Fruit fly (Drosophila melanogaster) whole organism, embryonic: ENCODE results near the gene CG5445.
A peak's percentile ranks its signal among the peaks of the same experiment; 100 is the strongest.

Source experiments
- Aef1 ChIP-seq: fragments of 200-800 bp; sonication (Bioruptor generic); IDR thresholded peaks from 3 replicates; pipeline ENCODE4 v1.3.6; 2022; ENCODE audit warnings: missing biosample characterization, missing genetic modification characterization
- Bdp1 ChIP-seq: fragments of 200-800 bp; sonication (Bioruptor generic); optimal IDR thresholded peaks from 3 replicates; lab custom pipeline; 2016; ENCODE audit warnings: missing biosample characterization, missing genetic modification characterization
- Blimp-1 ChIP-seq: fragments of 200-800 bp; sonication (Bioruptor generic); optimal IDR thresholded peaks from 3 replicates; lab custom pipeline; 2018; ENCODE audit warnings: missing biosample characterization, missing genetic modification characterization, mild to moderate bottlenecking, moderate library complexity, missing genetic modification reagents
- CG10462 ChIP-seq: fragments of 200-800 bp; sonication (Bioruptor generic); optimal IDR thresholded peaks from 2 replicates; lab custom pipeline; 2016; ENCODE audit warnings: missing biosample characterization, missing genetic modification characterization
- CG11723 ChIP-seq: fragments of 200-800 bp; sonication (Bioruptor generic); optimal IDR thresholded peaks from 2 replicates; lab custom pipeline; 2017; ENCODE audit warnings: missing biosample characterization, mild to moderate bottlenecking, missing genetic modification characterization
- CG12104 ChIP-seq: fragments of 200-800 bp; sonication (Bioruptor generic); optimal IDR thresholded peaks from 3 replicates; lab custom pipeline; 2016; ENCODE audit warnings: missing biosample characterization, missing genetic modification characterization
- CG12659 ChIP-seq: fragments of 200-800 bp; sonication (Bioruptor generic); optimal IDR thresholded peaks from 3 replicates; lab custom pipeline; 2017; ENCODE audit warnings: mild to moderate bottlenecking, missing biosample characterization, missing genetic modification reagents, missing genetic modification characterization
- CG15073 ChIP-seq: fragments of 200-800 bp; sonication (Bioruptor generic); optimal IDR thresholded peaks from 2 replicates; lab custom pipeline; 2016; ENCODE audit warnings: missing biosample characterization, missing genetic modification characterization
- CG15696 ChIP-seq: fragments of 200-800 bp; sonication (Bioruptor generic); optimal IDR thresholded peaks from 2 replicates; lab custom pipeline; 2019; ENCODE audit warnings: missing biosample characterization, mild to moderate bottlenecking, missing genetic modification characterization, moderate library complexity
- CG1832 ChIP-seq: fragments of 200-800 bp; sonication (Bioruptor generic); optimal IDR thresholded peaks from 2 replicates; lab custom pipeline; 2017; ENCODE audit warnings: missing biosample characterization, mild to moderate bottlenecking, missing genetic modification characterization, inconsistent platforms
- CG18599 ChIP-seq: fragments of 200-800 bp; sonication (Bioruptor generic); optimal IDR thresholded peaks from 3 replicates; lab custom pipeline; 2017; ENCODE audit warnings: missing biosample characterization, missing genetic modification characterization, mild to moderate bottlenecking, moderate library complexity, missing genetic modification reagents
- CG2129 ChIP-seq: fragments of 200-800 bp; sonication (Bioruptor generic); IDR thresholded peaks from 2 replicates; pipeline ENCODE4 v1.3.6; 2022; ENCODE audit warnings: missing biosample characterization, missing genetic modification characterization; ENCODE audit not compliant: partially characterized antibody
- CG32767 ChIP-seq: fragments of 200-800 bp; sonication (Bioruptor generic); IDR thresholded peaks from 2 replicates; pipeline ENCODE4 v1.3.6; 2022; ENCODE audit warnings: missing biosample characterization, missing genetic modification characterization
- CG32772 ChIP-seq: fragments of 200-800 bp; sonication (Bioruptor generic); IDR thresholded peaks from 2 replicates; pipeline ENCODE4 v1.3.6; 2022; ENCODE audit warnings: missing biosample characterization, missing genetic modification characterization
- CG3407 ChIP-seq: fragments of 200-800 bp; sonication (Bioruptor generic); optimal IDR thresholded peaks from 2 replicates; lab custom pipeline; 2018; ENCODE audit warnings: missing biosample characterization, mild to moderate bottlenecking, missing genetic modification characterization
- CG3838 ChIP-seq: fragments of 200-800 bp; sonication (Bioruptor generic); optimal IDR thresholded peaks from 3 replicates; lab custom pipeline; 2016; ENCODE audit warnings: missing biosample characterization, missing genetic modification characterization
- CG5245 ChIP-seq: fragments of 200-800 bp; sonication (Bioruptor generic); optimal IDR thresholded peaks from 3 replicates; lab custom pipeline; 2016; ENCODE audit warnings: missing biosample characterization, missing genetic modification characterization
- CG6654 ChIP-seq: fragments of 200-800 bp; sonication (Bioruptor generic); optimal IDR thresholded peaks from 2 replicates; lab custom pipeline; 2017; ENCODE audit warnings: missing biosample characterization, mild to moderate bottlenecking, missing genetic modification characterization
- CG7786 ChIP-seq: fragments of 200-800 bp; sonication (Bioruptor generic); optimal IDR thresholded peaks from 2 replicates; lab custom pipeline; 2016; ENCODE audit warnings: missing biosample characterization, missing genetic modification characterization
- CG7987 ChIP-seq: fragments of 200-800 bp; sonication (Bioruptor generic); optimal IDR thresholded peaks from 2 replicates; lab custom pipeline; 2018; ENCODE audit warnings: missing biosample characterization, mild to moderate bottlenecking, missing genetic modification characterization, moderate library complexity
- CG9876 ChIP-seq: fragments of 200-800 bp; sonication (Bioruptor generic); optimal IDR thresholded peaks from 2 replicates; lab custom pipeline; 2016; ENCODE audit warnings: missing biosample characterization, missing genetic modification characterization
- CrebB ChIP-seq: fragments of 200-800 bp; sonication (Bioruptor generic); optimal IDR thresholded peaks from 3 replicates; lab custom pipeline; 2018; ENCODE audit warnings: missing biosample characterization, mild to moderate bottlenecking, missing genetic modification characterization
- D19B ChIP-seq: fragments of 200-800 bp; sonication (Bioruptor generic); optimal IDR thresholded peaks from 2 replicates; lab custom pipeline; 2017; ENCODE audit warnings: missing biosample characterization, mild to moderate bottlenecking, missing genetic modification characterization
- Deaf1 ChIP-seq: fragments of 200-800 bp; optimal IDR thresholded peaks from 3 replicates; lab custom pipeline; 2019; ENCODE audit warnings: missing biosample characterization, mild to moderate bottlenecking, missing genetic modification characterization, moderate library complexity
- Fer2 ChIP-seq: fragments of 200-800 bp; sonication (Bioruptor generic); optimal IDR thresholded peaks from 2 replicates; lab custom pipeline; 2018; ENCODE audit warnings: missing biosample characterization, mild to moderate bottlenecking, missing genetic modification characterization, moderate library complexity
- Hr3 ChIP-seq: fragments of 200-800 bp; sonication (Bioruptor generic); optimal IDR thresholded peaks from 3 replicates; lab custom pipeline; 2016; ENCODE audit warnings: missing biosample characterization, missing genetic modification characterization
- Jarid2 ChIP-seq: fragments of 200-800 bp; sonication (Bioruptor generic); optimal IDR thresholded peaks from 3 replicates; lab custom pipeline; 2017; ENCODE audit warnings: mild to moderate bottlenecking, missing biosample characterization, missing genetic modification reagents, missing genetic modification characterization
- Kr ChIP-seq: fragments of 200-800 bp; sonication (Bioruptor generic); optimal IDR thresholded peaks from 2 replicates; lab custom pipeline; 2017; ENCODE audit warnings: missing biosample characterization, mild to moderate bottlenecking, missing genetic modification characterization
- MBD-R2 ChIP-seq: fragments of 200-800 bp; sonication (Bioruptor generic); IDR thresholded peaks from 2 replicates; pipeline ENCODE4 v1.3.6; 2022; ENCODE audit warnings: missing biosample characterization, missing genetic modification characterization
- Mes4 ChIP-seq: fragments of 200-800 bp; sonication (Bioruptor generic); optimal IDR thresholded peaks from 2 replicates; lab custom pipeline; 2016; ENCODE audit warnings: missing biosample characterization, missing genetic modification characterization
- NFAT ChIP-seq: fragments of 200-800 bp; sonication (Bioruptor generic); IDR thresholded peaks from 2 replicates; pipeline ENCODE4 v1.3.6; 2022; ENCODE audit warnings: missing biosample characterization, missing genetic modification characterization
- Poxn ChIP-seq: fragments of 200-800 bp; sonication (Bioruptor generic); IDR thresholded peaks from 2 replicates; pipeline ENCODE4 v1.3.6; 2022; ENCODE audit warnings: missing biosample characterization, missing genetic modification characterization
- Sin3A ChIP-seq: fragments of >200 bp; optimal IDR thresholded peaks from 2 replicates; lab custom pipeline; 2018
- Sox100B ChIP-seq: fragments of 200-800 bp; sonication (Bioruptor generic); optimal IDR thresholded peaks from 3 replicates; lab custom pipeline; 2018; ENCODE audit warnings: missing biosample characterization, mild to moderate bottlenecking, missing genetic modification characterization
- Sox102F ChIP-seq: fragments of 200-800 bp; sonication (Bioruptor generic); optimal IDR thresholded peaks from 2 replicates; lab custom pipeline; 2018; ENCODE audit warnings: missing biosample characterization, mild to moderate bottlenecking, missing genetic modification characterization, moderate library complexity
- Tbp ChIP-seq: fragments of >200 bp; optimal IDR thresholded peaks from 2 replicates; lab custom pipeline; 2018; ENCODE audit warnings: missing biosample characterization, missing genetic modification characterization
- YL-1 ChIP-seq: fragments of 200-800 bp; sonication (Bioruptor generic); optimal IDR thresholded peaks from 3 replicates; lab custom pipeline; 2017; ENCODE audit warnings: missing biosample characterization, mild to moderate bottlenecking, missing genetic modification characterization
- abd-A ChIP-seq: fragments of 200-800 bp; sonication (Bioruptor generic); optimal IDR thresholded peaks from 3 replicates; lab custom pipeline; 2019; ENCODE audit warnings: missing biosample characterization, mild to moderate bottlenecking, missing genetic modification characterization, moderate library complexity
- ac ChIP-seq: fragments of 200-800 bp; sonication (Bioruptor generic); optimal IDR thresholded peaks from 3 replicates; lab custom pipeline; 2017; ENCODE audit warnings: missing biosample characterization, mild to moderate bottlenecking, missing genetic modification characterization
- ap ChIP-seq: fragments of 200-800 bp; sonication (Bioruptor generic); IDR thresholded peaks from 2 replicates; pipeline ENCODE4 v1.3.6; 2022; ENCODE audit warnings: missing biosample characterization, missing genetic modification characterization
- dmrt99B ChIP-seq: fragments of 200-800 bp; sonication (Bioruptor generic); optimal IDR thresholded peaks from 2 replicates; lab custom pipeline; 2018; ENCODE audit warnings: missing biosample characterization, mild to moderate bottlenecking, missing genetic modification characterization, moderate library complexity
- fd3F ChIP-seq: fragments of 200-800 bp; sonication (Bioruptor generic); optimal IDR thresholded peaks from 2 replicates; lab custom pipeline; 2018; ENCODE audit warnings: missing biosample characterization, mild to moderate bottlenecking, missing genetic modification characterization, moderate library complexity
- gcm2 ChIP-seq: fragments of 200-800 bp; sonication (Bioruptor generic); optimal IDR thresholded peaks from 2 replicates; lab custom pipeline; 2016; ENCODE audit warnings: missing biosample characterization, missing genetic modification characterization
- gt ChIP-seq: fragments of 200-800 bp; sonication (Bioruptor generic); IDR thresholded peaks from 2 replicates; pipeline ENCODE4 v1.3.6; 2022; ENCODE audit warnings: missing biosample characterization, missing genetic modification characterization
- jing ChIP-seq: fragments of 200-800 bp; sonication (Bioruptor generic); optimal IDR thresholded peaks from 2 replicates; lab custom pipeline; 2018; ENCODE audit warnings: missing biosample characterization, mild to moderate bottlenecking, missing genetic modification characterization
- pros ChIP-seq: fragments of 200-800 bp; sonication (Bioruptor generic); optimal IDR thresholded peaks from 3 replicates; lab custom pipeline; 2019; ENCODE audit warnings: missing biosample characterization, mild to moderate bottlenecking, missing genetic modification characterization, moderate library complexity
- row ChIP-seq: fragments of 200-800 bp; sonication (Bioruptor generic); IDR thresholded peaks from 3 replicates; pipeline ENCODE4 v1.3.6; 2022; ENCODE audit warnings: missing biosample characterization, missing genetic modification characterization
- schlank ChIP-seq: fragments of 200-800 bp; sonication (Bioruptor generic); optimal IDR thresholded peaks from 2 replicates; lab custom pipeline; 2018; ENCODE audit warnings: missing biosample characterization, mild to moderate bottlenecking, missing genetic modification characterization
- stwl ChIP-seq: fragments of 200-800 bp; sonication (Bioruptor generic); optimal IDR thresholded peaks from 3 replicates; lab custom pipeline; 2018; ENCODE audit warnings: missing biosample characterization, mild to moderate bottlenecking, missing genetic modification characterization, moderate library complexity
- toy ChIP-seq: fragments of 200-800 bp; sonication (Bioruptor generic); IDR thresholded peaks from 2 replicates; pipeline ENCODE4 v1.3.6; 2022; ENCODE audit warnings: missing biosample characterization, missing genetic modification characterization
- ttk ChIP-seq: fragments of 200-800 bp; sonication (Bioruptor generic); IDR thresholded peaks from 2 replicates; pipeline ENCODE4 v2.1.2; 2022; ENCODE audit warnings: missing biosample characterization, missing genetic modification characterization

The CG5445 gene

dm6 chrX:17300609-17301208 lies 18.4 kb downstream of the CG5445 start (continued):
- TF ChIP-seq Sin3A (lab: Kevin White, UChicago) (no peak), CG2129 (no peak), CG6654 (GFP tag; lab: Kevin White, UChicago) (no peak), Kr (no peak), Fer2 (tag; lab: Kevin White, UChicago) (no peak), Jarid2 (GFP tag; lab: Kevin White, UChicago) (no peak), Bdp1 (GFP tag; lab: Kevin White, UChicago) (peak; percentile 23), Tbp (GFP tag; lab: Kevin White, UChicago) (no peak), NFAT (GFP tag; lab: Robert Waterston, UW) (no peak), Hr3 (GFP tag; lab: Kevin White, UChicago) (peak; percentile 52), CG32772 (peak; percentile 30; the same call in 1 of the 2 replicates), Sox102F (GFP tag; lab: Kevin White, UChicago) (peak; percentile 56), CG15073 (GFP tag; lab: Kevin White, UChicago) (no peak), CG1832 (no peak), ap (no peak), YL-1 (GFP tag; lab: Kevin White, UChicago) (no peak), CrebB (tag; lab: Kevin White, UChicago) (no peak), stwl (tag; lab: Kevin White, UChicago) (no peak), CG32767 (GFP tag; lab: Robert Waterston, UW) (0 out of 2 replicates have a peak, but pooled peaks have one; percentile 22), jing (GFP tag; lab: Kevin White, UChicago) (no peak), CG3838 (GFP tag; lab: Kevin White, UChicago) (no peak), schlank (tag; lab: Kevin White, UChicago) (no peak), gcm2 (no peak), CG15696 (tag; lab: Kevin White, UChicago) (peak; percentile 40), CG9876 (GFP tag; lab: Kevin White, UChicago) (no peak), ac (GFP tag; lab: Kevin White, UChicago) (no peak), pros (peak; percentile 72), row (GFP tag; lab: Robert Waterston, UW) (peak; percentile 62; the same call in 2 of the 3 replicates), abd-A (tag; lab: Kevin White, UChicago) (no peak), Mes4 (GFP tag; lab: Kevin White, UChicago) (peak; percentile 27), Poxn (GFP tag; lab: Robert Waterston, UW) (no peak), toy (GFP tag; lab: Robert Waterston, UW) (no peak), gt (GFP tag; lab: Robert Waterston, UW) (no peak), CG12659 (GFP tag; lab: Kevin White, UChicago) (peak; percentile 10), Blimp-1 (GFP tag; lab: Kevin White, UChicago) (peak; percentile 74), CG3407 (GFP tag; lab: Kevin White, UChicago) (peak; percentile 31), D19B (GFP tag; lab: Kevin White, UChicago) (no peak), CG11723 (GFP tag; lab: Kevin White, UChicago) (no peak), MBD-R2 (no peak), fd3F (GFP tag; lab: Kevin White, UChicago) (no peak), Aef1 (GFP tag; lab: Robert Waterston, UW) (no peak), dmrt99B (tag; lab: Kevin White, UChicago) (peak; percentile 82), CG7786 (GFP tag; lab: Kevin White, UChicago) (peak; percentile 21), Sox100B (GFP tag; lab: Kevin White, UChicago) (peak; percentile 62), CG18599 (peak; percentile 74), CG10462 (GFP tag; lab: Kevin White, UChicago) (peak; percentile 14), Deaf1 (tag; lab: Kevin White, UChicago) (no peak), CG5245 (GFP tag; lab: Kevin White, UChicago) (no peak), CG12104 (GFP tag; lab: Kevin White, UChicago) (peak; percentile 25), ttk (GFP tag; lab: Robert Waterston, UW) (peak; percentile 9; the same call in 1 of the 2 replicates), CG7987 (GFP tag; lab: Kevin White, UChicago) (no peak)
